Worm (Caenorhabditis elegans): ENCODE results near the gene irld-63.

DNA sequence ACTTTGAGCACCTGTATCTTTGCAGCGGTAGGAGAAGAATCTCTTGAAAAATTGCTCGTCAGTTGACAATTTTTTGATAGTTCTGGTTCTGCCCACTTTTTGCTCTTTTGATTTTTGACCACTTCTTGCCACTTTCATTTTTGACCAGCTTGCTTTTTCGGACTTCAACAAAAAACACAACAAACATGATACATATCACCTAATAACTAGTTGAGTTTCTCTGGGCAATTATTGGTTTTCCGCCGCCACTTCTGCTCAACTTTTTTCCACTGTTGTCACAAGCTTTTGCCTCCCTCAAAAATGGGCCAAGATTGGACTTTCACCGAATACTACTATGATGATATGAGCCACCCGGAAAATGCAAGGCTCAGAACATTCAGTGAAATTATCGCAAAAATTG is 27.8 kb downstream of the irld-63 start, which contains the start of gene srw-60:
- no peak for TF ChIP-seq nhr-237 (tag; optimal IDR thresholded peaks at IDR 0.05)
- TF ChIP-seq dmd-4 (tag; optimal IDR thresholded peaks at IDR 0.05) = no peak

Data from whole organism, L2 larva.